Worm (Caenorhabditis elegans): Measurements from ENCODE around the gene nadk-1.

nadk-1 gene

DNA sequence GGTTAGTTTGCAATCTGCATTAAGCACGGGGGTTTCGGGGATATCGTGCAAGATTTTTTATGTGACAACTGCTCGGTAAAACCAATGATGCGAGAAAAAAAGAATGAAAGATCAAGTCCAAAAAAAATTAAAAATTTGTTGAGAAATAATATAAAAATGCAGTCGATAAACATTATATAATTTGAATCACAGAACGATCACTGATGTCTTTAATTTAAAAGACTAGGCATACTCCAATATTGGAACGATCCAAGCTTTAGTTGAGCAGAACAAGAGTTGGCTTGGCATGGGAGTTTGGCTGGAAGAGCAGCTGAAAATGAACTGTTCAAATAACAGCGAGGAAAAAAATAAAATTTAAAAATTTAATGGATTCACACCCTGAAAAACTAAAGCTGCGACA is 29.6 kb upstream of the nadk-1 start, which contains the start of gene clec-171:
Gene clec-171, minus strand, starts transcription at position 101 of the 400 bp plus-strand sequence.
- TF ChIP-seq nhr-41 (GFP tag; IDR thresholded peaks at IDR 0.05) (no peak), nhr-237 (tag; optimal IDR thresholded peaks at IDR 0.05) (no peak), spr-1 (tag; optimal IDR thresholded peaks at IDR 0.05) (no peak), D1046.2 (GFP tag; IDR thresholded peaks at IDR 0.05) (no peak), T20F7.1 (GFP tag; optimal IDR thresholded peaks at IDR 0.05) (no peak), dpl-1 (GFP tag; optimal IDR thresholded peaks at IDR 0.05) (no peak), mdt-29 (GFP tag; IDR thresholded peaks at IDR 0.05) (no peak), daf-16 (GFP tag; optimal IDR thresholded peaks at IDR 0.05) (no peak), daf-16 (tag; optimal IDR thresholded peaks at IDR 0.05) (no peak)

DNA sequence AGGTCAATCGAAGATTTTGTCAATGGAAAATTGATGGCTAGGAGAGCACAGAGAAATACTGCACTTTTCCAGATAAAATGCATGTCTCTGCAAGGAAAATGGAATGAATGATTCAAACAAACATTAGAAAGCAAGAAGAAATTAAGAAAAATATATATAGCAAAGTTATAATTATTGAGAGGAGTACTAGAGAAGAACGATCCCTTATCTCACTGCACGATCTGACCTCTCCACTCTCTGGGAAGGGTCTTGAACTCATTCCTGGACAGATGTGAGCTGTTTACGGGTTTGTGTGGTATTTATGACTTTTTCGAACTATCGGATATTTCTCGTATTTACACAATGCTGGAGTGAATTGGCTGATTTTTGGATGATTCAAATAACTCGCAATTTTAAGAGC is 26.6 kb upstream of the nadk-1 start, which contains the start of gene Y77E11A.23:
Gene Y77E11A.23, minus strand, starts transcription at position 107 of the 400 bp plus-strand sequence.
- no peak for TF ChIP-seq Y105C5A.15 (GFP tag; IDR thresholded peaks at IDR 0.05)
- TF ChIP-seq T26A8.4 (GFP tag; IDR thresholded peaks at IDR 0.05): no peak
- TF ChIP-seq egl-43 (GFP tag; IDR thresholded peaks at IDR 0.05): no peak
- TF ChIP-seq F44E2.7 (GFP tag; IDR thresholded peaks at IDR 0.05): no peak
- no peak for TF ChIP-seq madf-5 (GFP tag; IDR thresholded peaks at IDR 0.05)
- TF ChIP-seq lin-29 (GFP tag; IDR thresholded peaks at IDR 0.05): no peak
- TF ChIP-seq mxl-3 (GFP tag; optimal IDR thresholded peaks at IDR 0.05): no peak
- TF ChIP-seq Y48G9A.11 (GFP tag; IDR thresholded peaks at IDR 0.05): no peak
- TF ChIP-seq ceh-20 (GFP tag; IDR thresholded peaks at IDR 0.05): no peak
- TF ChIP-seq nhr-102 (tag; optimal IDR thresholded peaks at IDR 0.05): no peak
- no peak for TF ChIP-seq fkh-10 (GFP tag; optimal IDR thresholded peaks at IDR 0.05)
- no peak for TF ChIP-seq nhr-77 (tag; optimal IDR thresholded peaks at IDR 0.05)
- TF ChIP-seq mes-2 (tag; optimal IDR thresholded peaks at IDR 0.05; ENCODE audit: poor library complexity, severe bottlenecking): no peak
- TF ChIP-seq ztf-7 (tag; optimal IDR thresholded peaks at IDR 0.05): no peak
- TF ChIP-seq saeg-2 (GFP tag; IDR thresholded peaks at IDR 0.05): no peak
- TF ChIP-seq hlh-11 (tag; optimal IDR thresholded peaks at IDR 0.05): no peak
- TF ChIP-seq ZK337.2 (GFP tag; IDR thresholded peaks at IDR 0.05): no peak

DNA sequence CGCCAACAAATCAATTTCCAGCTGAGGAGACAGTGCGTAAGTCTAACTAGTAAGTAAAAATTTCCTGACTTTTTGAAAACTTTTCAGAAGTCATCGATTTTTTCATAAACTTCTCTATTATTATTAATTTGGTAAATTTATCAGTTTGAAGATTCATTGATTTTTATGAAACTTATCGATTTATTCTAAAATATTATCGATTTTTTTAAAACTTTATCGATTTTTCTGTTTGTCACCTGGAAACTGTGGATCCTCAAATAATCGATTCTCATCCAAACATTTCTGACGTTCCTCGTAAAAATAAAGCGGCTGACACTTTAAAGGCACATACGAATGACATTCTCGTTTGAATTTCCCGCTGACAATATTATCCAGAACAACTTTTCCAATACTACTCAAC is 22.9 kb upstream of the nadk-1 start:
- TF ChIP-seq ceh-28 (tag; optimal IDR thresholded peaks at IDR 0.05) (peak; percentile 75), Y75B8A.6 (GFP tag; IDR thresholded peaks at IDR 0.05) (no peak)

DNA sequence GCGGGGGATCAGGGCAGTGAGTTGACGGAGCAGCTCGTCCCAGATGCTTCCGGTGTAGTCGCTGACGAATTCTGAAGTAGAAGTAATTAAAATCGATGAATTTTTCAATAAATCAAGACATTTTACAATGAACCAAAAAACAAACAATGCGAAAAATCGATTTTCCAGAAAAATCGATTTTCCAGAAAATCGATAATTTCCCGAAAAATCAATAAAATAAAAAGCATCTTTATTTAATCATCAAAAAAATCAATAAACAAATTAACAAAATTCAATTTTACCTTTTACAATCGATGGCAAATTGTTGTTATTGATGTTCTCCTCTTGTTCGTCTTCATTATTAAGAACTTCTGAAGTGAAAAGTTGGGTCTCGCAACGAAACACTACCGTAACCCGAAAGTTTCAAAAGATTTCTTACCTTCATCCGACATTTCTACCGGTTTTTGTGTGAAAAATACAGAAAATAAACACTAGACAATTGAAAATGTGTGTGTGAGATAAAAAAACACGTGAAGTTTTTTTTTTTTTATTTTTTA is 22.3 kb upstream of the nadk-1 start, which contains the start of gene clp-6:
Gene clp-6, minus strand, starts transcription at position 486 of the 536 bp plus-strand sequence.
- peak; percentile 94 for TF ChIP-seq ceh-28 (tag; optimal IDR thresholded peaks at IDR 0.05)
- no peak for TF ChIP-seq gei-8 (GFP tag; optimal IDR thresholded peaks at IDR 0.05)
- TF ChIP-seq nhr-48 (tag; optimal IDR thresholded peaks at IDR 0.05): no peak

DNA sequence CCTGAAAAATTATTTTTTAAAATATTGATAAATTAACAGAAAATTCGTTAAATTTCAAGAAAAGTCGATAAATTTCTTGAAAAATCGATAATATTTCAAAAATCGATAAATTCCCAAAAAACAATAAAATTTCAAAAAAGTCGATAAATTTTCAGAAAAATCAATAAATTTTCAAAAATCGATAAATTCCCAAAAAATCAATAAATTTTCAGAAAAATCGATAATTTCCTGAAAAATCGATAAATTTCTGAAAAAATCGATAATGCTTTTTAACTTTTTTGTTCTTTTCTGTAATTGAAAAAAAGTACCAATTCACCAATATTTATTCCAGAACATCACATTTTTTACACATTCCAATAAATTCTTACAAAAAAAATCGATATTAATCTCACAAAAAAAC is 21.7 kb upstream of the nadk-1 start:
- no peak for TF ChIP-seq dmd-6 (GFP tag; IDR thresholded peaks at IDR 0.05)
- peak; percentile 98 for TF ChIP-seq ceh-28 (tag; optimal IDR thresholded peaks at IDR 0.05)

DNA sequence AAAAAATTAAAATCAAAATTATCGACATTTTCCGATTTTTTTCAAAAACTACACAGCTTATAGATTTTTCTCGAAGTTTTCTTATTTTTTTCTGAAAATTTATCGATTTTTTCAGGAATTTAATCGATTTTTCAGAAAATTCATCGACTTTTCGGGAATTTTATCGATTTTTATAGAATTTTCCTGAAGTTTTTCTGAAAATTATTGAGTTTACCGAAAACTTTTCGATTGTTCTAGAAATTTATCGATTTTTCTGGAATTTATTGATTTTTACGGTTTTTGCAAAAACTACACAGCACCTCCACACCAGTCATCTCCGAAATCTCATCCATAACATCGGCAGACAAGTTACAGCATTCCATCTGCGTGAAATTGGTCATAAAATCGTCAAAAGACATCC is 19.2 kb upstream of the nadk-1 start:
- no peak for TF ChIP-seq zfp-3 (GFP tag; conservative IDR thresholded peaks at IDR 0.05)
- TF ChIP-seq Y5F2A.4 (GFP tag; optimal IDR thresholded peaks at IDR 0.05): no peak
- TF ChIP-seq hlh-11 (tag; optimal IDR thresholded peaks at IDR 0.05): no peak
- TF ChIP-seq Y75B8A.6 (GFP tag; IDR thresholded peaks at IDR 0.05): no peak
- peak; percentile 74 for TF ChIP-seq ceh-28 (tag; optimal IDR thresholded peaks at IDR 0.05)
- TF ChIP-seq Y105C5A.15 (GFP tag; IDR thresholded peaks at IDR 0.05): no peak
- no peak for TF ChIP-seq nhr-28 (tag; optimal IDR thresholded peaks at IDR 0.05)
- no peak for TF ChIP-seq mxl-2 (GFP tag; conservative IDR thresholded peaks at IDR 0.05)
- no peak for TF ChIP-seq lin-39 (tag; optimal IDR thresholded peaks at IDR 0.05)
- TF ChIP-seq pha-4 (GFP tag; IDR thresholded peaks at IDR 0.05): no peak
- no peak for TF ChIP-seq pha-4 (tag; optimal IDR thresholded peaks at IDR 0.05)
- TF ChIP-seq cey-2 (tag; optimal IDR thresholded peaks at IDR 0.05; ENCODE audit: borderline replicate concordance, insufficient read depth): no peak
- TF ChIP-seq hmg-1.1 (GFP tag; IDR thresholded peaks at IDR 0.05): 0 out of 2 replicates have a peak, but pooled peaks have one; percentile 12
- TF ChIP-seq saeg-2 (GFP tag; IDR thresholded peaks at IDR 0.05): no peak
- no peak for TF ChIP-seq php-3 (GFP tag; IDR thresholded peaks at IDR 0.05)
- TF ChIP-seq T26A8.4 (GFP tag; IDR thresholded peaks at IDR 0.05): no peak
- no peak for TF ChIP-seq ama-1 (optimal IDR thresholded peaks at IDR 0.05)
- TF ChIP-seq unc-39 (tag; optimal IDR thresholded peaks at IDR 0.05): no peak
